Fruit fly (Drosophila melanogaster) whole organism, embryonic: Measurements from ENCODE around the gene CG4313.
A peak's percentile ranks its signal among the peaks of the same experiment; 100 is the strongest.

ENCODE experiments used
- Antp ChIP-seq: fragments of 200-800 bp; sonication (Bioruptor generic); optimal IDR thresholded peaks from 3 replicates; lab custom pipeline; 2016; ENCODE audit warnings: missing biosample characterization, missing genetic modification characterization
- Atf-2 ChIP-seq: fragments of 200-800 bp; sonication (Bioruptor generic); optimal IDR thresholded peaks from 2 replicates; lab custom pipeline; 2016; ENCODE audit warnings: missing biosample characterization, missing genetic modification characterization
- Atf3 ChIP-seq: fragments of 200-800 bp; sonication (Bioruptor generic); optimal IDR thresholded peaks from 3 replicates; lab custom pipeline; 2016; ENCODE audit warnings: missing biosample characterization, missing genetic modification characterization
- CG10543 ChIP-seq: fragments of 200-800 bp; sonication (Bioruptor generic); optimal IDR thresholded peaks from 3 replicates; lab custom pipeline; 2017; ENCODE audit warnings: missing biosample characterization, mild to moderate bottlenecking, missing genetic modification characterization, moderate library complexity
- CG10565 ChIP-seq: fragments of 200-800 bp; sonication (Bioruptor generic); optimal IDR thresholded peaks from 3 replicates; lab custom pipeline; 2016; ENCODE audit warnings: missing biosample characterization, mild to moderate bottlenecking, missing genetic modification characterization
- CG12071 ChIP-seq: fragments of 200-800 bp; sonication (Bioruptor generic); optimal IDR thresholded peaks from 3 replicates; lab custom pipeline; 2018; ENCODE audit warnings: missing biosample characterization, mild to moderate bottlenecking, missing genetic modification characterization
- CG1233 ChIP-seq: fragments of 200-800 bp; sonication (Bioruptor generic); optimal IDR thresholded peaks from 4 replicates; lab custom pipeline; 2018; ENCODE audit warnings: missing biosample characterization, mild to moderate bottlenecking, missing genetic modification characterization
- CG14667 ChIP-seq: fragments of 200-800 bp; sonication (Bioruptor generic); IDR thresholded peaks from 2 replicates; pipeline ENCODE4 v1.3.6; 2022; ENCODE audit warnings: missing biosample characterization, missing genetic modification characterization
- CG14965 ChIP-seq: fragments of 200-800 bp; sonication (Bioruptor generic); optimal IDR thresholded peaks from 2 replicates; lab custom pipeline; 2016; ENCODE audit warnings: missing biosample characterization, missing genetic modification characterization, borderline replicate concordance
- CG16779 ChIP-seq: fragments of 200-800 bp; sonication (Bioruptor generic); IDR thresholded peaks from 2 replicates; pipeline ENCODE4 v1.3.6; 2022; ENCODE audit warnings: missing biosample characterization, missing genetic modification characterization
- CG16863 ChIP-seq: fragments of 200-800 bp; sonication (Bioruptor generic); optimal IDR thresholded peaks from 3 replicates; lab custom pipeline; 2016; ENCODE audit warnings: missing biosample characterization, missing genetic modification characterization
- CG17359 ChIP-seq: fragments of 200-800 bp; sonication (Bioruptor generic); optimal IDR thresholded peaks from 3 replicates; lab custom pipeline; 2018; ENCODE audit warnings: missing biosample characterization, mild to moderate bottlenecking, missing genetic modification characterization, moderate library complexity
- CG17568 ChIP-seq: fragments of 200-800 bp; sonication (Bioruptor generic); optimal IDR thresholded peaks from 2 replicates; lab custom pipeline; 2018; ENCODE audit warnings: missing biosample characterization, mild to moderate bottlenecking, missing genetic modification characterization, moderate library complexity
- CG33213 ChIP-seq: fragments of 200-800 bp; sonication (Bioruptor generic); optimal IDR thresholded peaks from 3 replicates; lab custom pipeline; 2016; ENCODE audit warnings: missing biosample characterization, missing genetic modification characterization
- CG4424 ChIP-seq: fragments of 200-800 bp; sonication (Bioruptor generic); optimal IDR thresholded peaks from 3 replicates; lab custom pipeline; 2016; ENCODE audit warnings: missing biosample characterization, missing genetic modification characterization
- CG4854 ChIP-seq: fragments of 200-800 bp; sonication (Bioruptor generic); optimal IDR thresholded peaks from 2 replicates; lab custom pipeline; 2016; ENCODE audit warnings: missing biosample characterization, missing genetic modification characterization, inconsistent platforms
- CG5180 ChIP-seq: fragments of 200-800 bp; sonication (Bioruptor generic); optimal IDR thresholded peaks from 3 replicates; lab custom pipeline; 2017; ENCODE audit warnings: missing biosample characterization, missing genetic modification characterization, mild to moderate bottlenecking, moderate library complexity, missing genetic modification reagents
- CG5245 ChIP-seq: fragments of 200-800 bp; sonication (Bioruptor generic); optimal IDR thresholded peaks from 3 replicates; lab custom pipeline; 2016; ENCODE audit warnings: missing biosample characterization, missing genetic modification characterization
- Dref ChIP-seq: fragments of 200-800 bp; sonication (Bioruptor generic); IDR thresholded peaks from 2 replicates; pipeline ENCODE4 v1.3.6; 2022; ENCODE audit warnings: missing biosample characterization, missing genetic modification characterization
- Fer1 ChIP-seq: fragments of 200-800 bp; sonication (Bioruptor generic); optimal IDR thresholded peaks from 2 replicates; lab custom pipeline; 2017; ENCODE audit warnings: missing biosample characterization, mild to moderate bottlenecking, missing genetic modification characterization
- Fer3 ChIP-seq: fragments of 200-800 bp; sonication (Bioruptor generic); optimal IDR thresholded peaks from 2 replicates; lab custom pipeline; 2018; ENCODE audit warnings: missing biosample characterization, mild to moderate bottlenecking, missing genetic modification characterization, moderate library complexity
- HmgD ChIP-seq: fragments of 200-800 bp; sonication (Bioruptor generic); optimal IDR thresholded peaks from 3 replicates; lab custom pipeline; 2016; ENCODE audit warnings: missing biosample characterization, missing genetic modification characterization
- NK7.1 ChIP-seq: fragments of 200-800 bp; sonication (Bioruptor generic); optimal IDR thresholded peaks from 3 replicates; lab custom pipeline; 2016; ENCODE audit warnings: missing biosample characterization, missing genetic modification characterization
- Oaz ChIP-seq: fragments of 200-800 bp; sonication (Bioruptor generic); IDR thresholded peaks from 2 replicates; pipeline ENCODE4 v1.3.6; 2022; ENCODE audit warnings: missing biosample characterization, missing genetic modification characterization
- Oli ChIP-seq: fragments of 200-800 bp; sonication (Bioruptor generic); optimal IDR thresholded peaks from 2 replicates; lab custom pipeline; 2018; ENCODE audit warnings: missing biosample characterization, mild to moderate bottlenecking, missing genetic modification characterization, moderate library complexity
- Sry-β ChIP-seq: fragments of 200-800 bp; sonication (Bioruptor generic); optimal IDR thresholded peaks from 2 replicates; lab custom pipeline; 2018; ENCODE audit warnings: missing biosample characterization, mild to moderate bottlenecking, missing genetic modification characterization, moderate library complexity
- Stat92E ChIP-seq, 3 experiments: fragments of >200 bp in 2 of 3; fragments of 200-800 bp in 1 of 3; sonication (Bioruptor generic) in 1 of 3; optimal IDR thresholded peaks; 2 replicates each; lab custom pipeline; 2017 to 2019; ENCODE audit warnings: missing biosample characterization in 3 of 3, missing genetic modification characterization in 3 of 3, mild to moderate bottlenecking in 1 of 3, moderate library complexity in 1 of 3
- Taf1 ChIP-seq: fragments of 200-800 bp; sonication (Bioruptor generic); IDR thresholded peaks from 2 replicates; pipeline ENCODE4 v1.3.6; 2022; ENCODE audit warnings: missing biosample characterization, missing genetic modification characterization
- YL-1 ChIP-seq: fragments of 200-800 bp; sonication (Bioruptor generic); optimal IDR thresholded peaks from 3 replicates; lab custom pipeline; 2017; ENCODE audit warnings: missing biosample characterization, mild to moderate bottlenecking, missing genetic modification characterization
- bbx ChIP-seq: fragments of 200-800 bp; sonication (Bioruptor generic); IDR thresholded peaks from 2 replicates; pipeline ENCODE4 v1.3.6; 2022; ENCODE audit warnings: missing biosample characterization, missing genetic modification characterization; ENCODE audit not compliant: partially characterized antibody
- chm ChIP-seq: fragments of 200-800 bp; sonication (Bioruptor generic); IDR thresholded peaks from 2 replicates; pipeline ENCODE4 v1.3.6; 2022; ENCODE audit warnings: missing biosample characterization, missing genetic modification characterization
- dan ChIP-seq: fragments of 200-800 bp; sonication (Bioruptor generic); IDR thresholded peaks from 2 replicates; pipeline ENCODE4 v1.3.6; 2022; ENCODE audit warnings: missing biosample characterization, missing genetic modification characterization
- ems ChIP-seq: fragments of 200-800 bp; sonication (Bioruptor generic); optimal IDR thresholded peaks from 3 replicates; lab custom pipeline; 2016; ENCODE audit warnings: missing biosample characterization, missing genetic modification characterization
- en ChIP-seq: fragments of 200-800 bp; sonication (Bioruptor generic); optimal IDR thresholded peaks from 2 replicates; lab custom pipeline; 2016; ENCODE audit warnings: missing biosample characterization, missing genetic modification characterization
- fd102C ChIP-seq: fragments of 200-800 bp; sonication (Bioruptor generic); optimal IDR thresholded peaks from 2 replicates; lab custom pipeline; 2018; ENCODE audit warnings: missing biosample characterization, mild to moderate bottlenecking, missing genetic modification characterization, moderate library complexity
- fd64A ChIP-seq: fragments of 200-800 bp; sonication (Bioruptor generic); optimal IDR thresholded peaks from 3 replicates; lab custom pipeline; 2018; ENCODE audit warnings: missing biosample characterization, mild to moderate bottlenecking, missing genetic modification characterization
- jing ChIP-seq: fragments of 200-800 bp; sonication (Bioruptor generic); optimal IDR thresholded peaks from 2 replicates; lab custom pipeline; 2018; ENCODE audit warnings: missing biosample characterization, mild to moderate bottlenecking, missing genetic modification characterization
- lov ChIP-seq, 2 experiments: fragments of 200-800 bp in 1 of 2; fragments of >200 bp in 1 of 2; sonication (Bioruptor generic) in 1 of 2; IDR thresholded peaks in 1 of 2; optimal IDR thresholded peaks in 1 of 2; 2 replicates in 1 of 2; 3 replicates in 1 of 2; pipeline versions ENCODE4 v1.3.6 to Lab custom; 2017 to 2022; ENCODE audit warnings: missing biosample characterization in 1 of 2, missing genetic modification characterization in 1 of 2
- luna ChIP-seq: fragments of 200-800 bp; sonication (Bioruptor generic); optimal IDR thresholded peaks from 2 replicates; lab custom pipeline; 2016; ENCODE audit warnings: missing biosample characterization, missing genetic modification characterization
- p53 ChIP-seq: fragments of 200-800 bp; sonication (Bioruptor generic); optimal IDR thresholded peaks from 2 replicates; lab custom pipeline; 2016; ENCODE audit warnings: missing biosample characterization, missing genetic modification characterization
- prd ChIP-seq, 3 experiments: fragments of >200 bp in 2 of 3; fragments of 200-800 bp in 1 of 3; sonication (Bioruptor generic) in 1 of 3; optimal IDR thresholded peaks in 2 of 3; IDR thresholded peaks in 1 of 3; 2 replicates in 2 of 3; 3 replicates in 1 of 3; pipeline versions ENCODE4 v1.3.6 to Lab custom; 2017 to 2022; ENCODE audit warnings: missing biosample characterization in 1 of 3, missing genetic modification characterization in 1 of 3
- pum ChIP-seq: fragments of 200-800 bp; sonication (Bioruptor generic); optimal IDR thresholded peaks from 2 replicates; lab custom pipeline; 2016; ENCODE audit warnings: missing biosample characterization, missing genetic modification characterization
- row ChIP-seq: fragments of 200-800 bp; sonication (Bioruptor generic); IDR thresholded peaks from 3 replicates; pipeline ENCODE4 v1.3.6; 2022; ENCODE audit warnings: missing biosample characterization, missing genetic modification characterization
- sens ChIP-seq: fragments of 200-800 bp; sonication (Bioruptor generic); peaks from one replicate; lab custom pipeline; 2016; ENCODE audit warnings: missing biosample characterization, missing genetic modification characterization
- tin ChIP-seq: fragments of 200-800 bp; sonication (Bioruptor generic); optimal IDR thresholded peaks from 3 replicates; lab custom pipeline; 2016; ENCODE audit warnings: missing biosample characterization, missing genetic modification characterization
- tna ChIP-seq: fragments of 200-800 bp; sonication (Bioruptor generic); IDR thresholded peaks from 2 replicates; pipeline ENCODE4 v1.3.6; 2022; ENCODE audit warnings: missing biosample characterization, missing genetic modification characterization; ENCODE audit not compliant: partially characterized antibody
- tup ChIP-seq: fragments of 200-800 bp; sonication (Bioruptor generic); optimal IDR thresholded peaks from 2 replicates; lab custom pipeline; 2016; ENCODE audit warnings: missing biosample characterization, mild to moderate bottlenecking, missing genetic modification characterization, moderate library complexity
- tx ChIP-seq: fragments of 200-800 bp; sonication (Bioruptor generic); optimal IDR thresholded peaks from 2 replicates; lab custom pipeline; 2016; ENCODE audit warnings: missing biosample characterization, missing genetic modification characterization
- wek ChIP-seq: fragments of 200-800 bp; sonication (Bioruptor generic); optimal IDR thresholded peaks from 3 replicates; lab custom pipeline; 2018; ENCODE audit warnings: missing biosample characterization, mild to moderate bottlenecking, missing genetic modification characterization, moderate library complexity

Gene CG4313

DNA sequence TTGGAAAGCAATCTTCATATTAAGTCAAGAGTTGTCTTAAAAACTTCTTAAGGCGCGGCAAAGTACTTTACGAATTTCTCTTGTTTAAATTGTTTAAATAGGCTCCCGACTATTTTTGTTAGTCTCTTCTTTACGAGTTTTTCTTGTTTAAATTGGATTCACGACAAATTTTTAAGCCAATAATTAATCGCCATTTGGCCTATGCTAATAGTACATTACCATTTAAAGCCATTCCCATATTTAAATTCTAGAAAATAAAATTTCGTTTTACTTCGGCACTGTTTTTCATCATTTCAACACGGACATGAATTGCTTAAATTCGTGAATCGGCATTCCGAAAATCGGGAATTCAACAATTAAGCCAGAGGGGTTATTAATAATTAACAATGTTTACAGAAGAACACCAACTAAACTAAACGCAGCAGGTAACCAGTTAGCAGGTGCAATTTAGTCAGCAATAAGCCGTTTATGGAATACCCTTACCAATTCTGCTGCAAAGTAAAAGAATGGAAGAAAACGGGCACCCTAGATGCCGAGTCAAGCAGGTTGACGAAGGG is 32.1 kb upstream of the CG4313 start (continued):
- TF ChIP-seq wek (GFP tag; lab: Kevin White, UChicago): peak; percentile 95
- TF ChIP-seq CG5245 (GFP tag; lab: Kevin White, UChicago): peak; percentile 8
- TF ChIP-seq tin: peak; percentile 64
- peak; percentile 68 for TF ChIP-seq Antp (GFP tag; lab: Kevin White, UChicago)
- no peak for TF ChIP-seq CG14965 (GFP tag; lab: Kevin White, UChicago)
- TF ChIP-seq p53 (GFP tag; lab: Kevin White, UChicago): peak; percentile 54
- no peak for TF ChIP-seq tna (GFP tag; lab: Robert Waterston, UW)
- peak; percentile 85 for TF ChIP-seq Oli (tag; lab: Kevin White, UChicago)
- TF ChIP-seq YL-1 (GFP tag; lab: Kevin White, UChicago): no peak
- no peak for TF ChIP-seq CG12071
- TF ChIP-seq NK7.1 (GFP tag; lab: Kevin White, UChicago): peak; percentile 26
- peak; percentile 17 for TF ChIP-seq Sry-β (GFP tag; lab: Kevin White, UChicago)
- no peak for TF ChIP-seq Oaz (GFP tag; lab: Robert Waterston, UW)
- peak; percentile 59; the same call in 1 of the 2 replicates for TF ChIP-seq chm
- peak; percentile 81 for TF ChIP-seq CG4424 (GFP tag; lab: Kevin White, UChicago)
- TF ChIP-seq en (GFP tag; lab: Kevin White, UChicago): peak; percentile 13
- TF ChIP-seq Taf1 (GFP tag; lab: Robert Waterston, UW): no peak
- peak; percentile 55 for TF ChIP-seq CG4854
- peak; percentile 93 for TF ChIP-seq sens (GFP tag; lab: Kevin White, UChicago)
- peak; percentile 57 for TF ChIP-seq Atf3 (GFP tag; lab: Kevin White, UChicago)
- TF ChIP-seq CG17359 (tag; lab: Kevin White, UChicago): peak; percentile 61
- peak; percentile 76 for TF ChIP-seq CG10543 (GFP tag; lab: Kevin White, UChicago)
- TF ChIP-seq prd (optimal IDR thresholded peaks at IDR 0.05; lab: Kevin White, UChicago): no peak
- peak; percentile 61 for TF ChIP-seq prd (GFP tag; IDR thresholded peaks at IDR 0.05; lab: Robert Waterston, UW)
- TF ChIP-seq tx: peak; percentile 67
- no peak for TF ChIP-seq HmgD
- TF ChIP-seq CG16779 (GFP tag; lab: Robert Waterston, UW): no peak
- no peak for TF ChIP-seq CG10565 (GFP tag; lab: Kevin White, UChicago)
- peak; percentile 31 for TF ChIP-seq tup (GFP tag; lab: Kevin White, UChicago)
- no peak for TF ChIP-seq luna (GFP tag; lab: Kevin White, UChicago)
- peak; percentile 48 for TF ChIP-seq CG33213 (GFP tag; lab: Kevin White, UChicago)
- TF ChIP-seq Atf-2 (GFP tag; lab: Kevin White, UChicago): peak; percentile 83
- no peak for TF ChIP-seq Stat92E (GFP tag; optimal IDR thresholded peaks at IDR 0.05; lab: Kevin White, UChicago)
- peak; percentile 80 for TF ChIP-seq pum (GFP tag; lab: Kevin White, UChicago)
- TF ChIP-seq Fer3 (tag; lab: Kevin White, UChicago): peak; percentile 60
- peak; percentile 61 for TF ChIP-seq CG17568 (GFP tag; lab: Kevin White, UChicago)
- peak; percentile 79 for TF ChIP-seq row (GFP tag; lab: Robert Waterston, UW)
- peak; percentile 59 for TF ChIP-seq CG1233 (GFP tag; lab: Kevin White, UChicago)
- TF ChIP-seq fd64A (GFP tag; lab: Kevin White, UChicago): no peak
- no peak for TF ChIP-seq lov (optimal IDR thresholded peaks at IDR 0.05; lab: Kevin White, UChicago)
- TF ChIP-seq lov (GFP tag; IDR thresholded peaks at IDR 0.05; lab: Robert Waterston, UW): 0 out of 3 replicates have a peak, but pooled peaks have one; percentile 12
- TF ChIP-seq ems (GFP tag; lab: Kevin White, UChicago): peak; percentile 64
- TF ChIP-seq CG16863 (GFP tag; lab: Kevin White, UChicago): peak; percentile 72
- no peak for TF ChIP-seq fd102C
- peak; percentile 51 for TF ChIP-seq jing (GFP tag; lab: Kevin White, UChicago)
- TF ChIP-seq Dref (GFP tag; lab: Robert Waterston, UW): peak; percentile 28; the same call in 1 of the 2 replicates
- peak; percentile 15; the same call in 1 of the 2 replicates for TF ChIP-seq CG14667 (GFP tag; lab: Robert Waterston, UW)
- TF ChIP-seq bbx (GFP tag; lab: Robert Waterston, UW): no peak
- TF ChIP-seq Fer1 (GFP tag; lab: Kevin White, UChicago): peak; percentile 48
- peak; percentile 46 for TF ChIP-seq CG5180 (GFP tag; lab: Kevin White, UChicago)
- TF ChIP-seq dan: no peak
